Worm (Caenorhabditis elegans) whole organism, early embryonic: ENCODE measurements around the gene Y43F4B.10.

Experiments
- ama-1 ChIP-seq: fragments of 150-350 bp; optimal IDR thresholded peaks from 2 replicates; lab custom pipeline; 2014
- flt-1 ChIP-seq: fragments of 200-800 bp; sonication (Bioruptor generic); IDR thresholded peaks from 2 replicates; pipeline ENCODE4 v1.3.6; 2022; ENCODE audit warnings: missing genetic modification characterization, missing compliant biosample characterization
- tbx-37 ChIP-seq: fragments of 200-800 bp; sonication (Bioruptor generic); conservative IDR thresholded peaks from 2 replicates; pipeline ENCODE4 v1.3.6; 2022; ENCODE audit warnings: missing genetic modification reagents, missing genetic modification characterization, missing compliant biosample characterization

- TF ChIP-seq flt-1 (GFP tag; lab: Robert Waterston, UW) (no peak), ama-1 (lab: Kevin White, UChicago) (no peak), tbx-37 (GFP tag; lab: Robert Waterston, UW) (no peak)
Measured at ce11 chrIII:13348891-13349290, 35.0 kb downstream of the Y43F4B.10 start.
